Fruit fly (Drosophila melanogaster): ENCODE measurements around the gene primo-1.
A peak's percentile ranks its signal among the peaks of the same experiment; 100 is the strongest.

The primo-1 gene

dm6 chr3R:13686371-13687211 is 25.0 kb downstream of the primo-1 start, which contains the start of gene omd (continued):
- TF ChIP-seq cad (GFP tag; optimal IDR thresholded peaks at IDR 0.05) (no peak), CG4404 (GFP tag; IDR thresholded peaks at IDR 0.05) (no peak), CG15269 (tag; optimal IDR thresholded peaks at IDR 0.05) (no peak), br (optimal IDR thresholded peaks at IDR 0.05) (no peak), grn (GFP tag; optimal IDR thresholded peaks at IDR 0.05) (peak; percentile 81), gcm (GFP tag; optimal IDR thresholded peaks at IDR 0.05) (no peak), dmrt11E (tag; optimal IDR thresholded peaks at IDR 0.05) (peak; percentile 64), Opbp (GFP tag; IDR thresholded peaks at IDR 0.05; ENCODE audit: partially characterized antibody) (no peak), CG12236 (GFP tag; optimal IDR thresholded peaks at IDR 0.05) (peak; percentile 61), tin (GFP tag; optimal IDR thresholded peaks at IDR 0.05) (peak; percentile 6), ham (GFP tag; IDR thresholded peaks at IDR 0.05) (no peak; the same call in 1 of the 2 replicates), Neu2 (GFP tag; optimal IDR thresholded peaks at IDR 0.05; ENCODE audit: borderline replicate concordance) (no peak), Pdp1 (GFP tag; optimal IDR thresholded peaks at IDR 0.05) (peak; percentile 43 to 83), maf-S (GFP tag; optimal IDR thresholded peaks at IDR 0.05) (peak; percentile 56), D (optimal IDR thresholded peaks at IDR 0.05) (no peak), D (GFP tag; optimal IDR thresholded peaks at IDR 0.05) (peak; percentile 66), sens (GFP tag) (peak; percentile 94), Sry-δ (GFP tag; optimal IDR thresholded peaks at IDR 0.05) (peak; percentile 16), CG6654 (GFP tag; optimal IDR thresholded peaks at IDR 0.05) (peak; percentile 8), CG11696 (GFP tag; IDR thresholded peaks at IDR 0.05) (no peak), ro (GFP tag; IDR thresholded peaks at IDR 0.05) (no peak), Dref (GFP tag; IDR thresholded peaks at IDR 0.05) (no peak), ara (GFP tag; IDR thresholded peaks at IDR 0.05) (peak; percentile 75), H2.0 (GFP tag; IDR thresholded peaks at IDR 0.05) (0 out of 2 replicates have a peak, but pooled peaks have one; percentile 28), YL-1 (GFP tag; optimal IDR thresholded peaks at IDR 0.05) (peak; percentile 56), CG2875 (GFP tag; optimal IDR thresholded peaks at IDR 0.05) (peak; percentile 63), CG15514 (GFP tag; optimal IDR thresholded peaks at IDR 0.05) (no peak), CG10366 (GFP tag; IDR thresholded peaks at IDR 0.05) (peak; percentile 47), Eip74EF (GFP tag; optimal IDR thresholded peaks at IDR 0.05) (peak in 1 of 2 experiments; percentile 45), Stat92E (GFP tag; optimal IDR thresholded peaks at IDR 0.05) (no peak), CG32767 (GFP tag; IDR thresholded peaks at IDR 0.05) (peak; percentile 47; the same call in 1 of the 2 replicates), Oli (tag; optimal IDR thresholded peaks at IDR 0.05) (no peak), lola (GFP tag; optimal IDR thresholded peaks at IDR 0.05) (peak in 1 of 3 experiments; percentile 55), vnd (GFP tag; IDR thresholded peaks at IDR 0.05; ENCODE audit: partially characterized antibody) (no peak), CG4328 (GFP tag; optimal IDR thresholded peaks at IDR 0.05) (peak; percentile 79), CG17612 (GFP tag; IDR thresholded peaks at IDR 0.05) (peak; percentile 45; the same call in 1 of the 2 replicates), vvl (GFP tag; IDR thresholded peaks at IDR 0.05) (peak; percentile 64), CG7786 (GFP tag; optimal IDR thresholded peaks at IDR 0.05) (peak; percentile 47), CG18262 (tag; optimal IDR thresholded peaks at IDR 0.05) (no peak), CG32532 (GFP tag; IDR thresholded peaks at IDR 0.05) (peak; percentile 43), CG4617 (GFP tag; optimal IDR thresholded peaks at IDR 0.05; ENCODE audit: borderline replicate concordance) (no peak), odd (GFP tag; optimal IDR thresholded peaks at IDR 0.05) (no peak), stwl (tag; optimal IDR thresholded peaks at IDR 0.05) (no peak), CG2712 (tag; optimal IDR thresholded peaks at IDR 0.05) (no peak), zen2 (GFP tag; IDR thresholded peaks at IDR 0.05; ENCODE audit: partially characterized antibody) (no peak), CG3838 (GFP tag; optimal IDR thresholded peaks at IDR 0.05) (peak; percentile 27)
